Fruit fly (Drosophila melanogaster) whole organism, prepupa: ENCODE data around the gene drongo.
A peak's percentile ranks its signal among the peaks of the same experiment; 100 is the strongest.

Experiments
- Blimp-1 ChIP-seq: fragments of 200-800 bp; sonication (Bioruptor generic); optimal IDR thresholded peaks from 3 replicates; lab custom pipeline; 2017; ENCODE audit warnings: missing biosample characterization, missing genetic modification characterization, mild to moderate bottlenecking, moderate library complexity, missing genetic modification reagents
- CG10631 ChIP-seq: fragments of 200-800 bp; sonication (Bioruptor generic); optimal IDR thresholded peaks from 2 replicates; lab custom pipeline; 2016; ENCODE audit warnings: missing biosample characterization, missing genetic modification characterization
- CG10669 ChIP-seq: fragments of 200-800 bp; sonication (Bioruptor generic); optimal IDR thresholded peaks from 3 replicates; lab custom pipeline; 2018; ENCODE audit warnings: missing biosample characterization, mild to moderate bottlenecking, missing genetic modification characterization, moderate library complexity
- CG11762 ChIP-seq: fragments of 200-800 bp; sonication (Bioruptor generic); optimal IDR thresholded peaks from 3 replicates; lab custom pipeline; 2016; ENCODE audit warnings: missing biosample characterization, missing genetic modification characterization; ENCODE audit not compliant: insufficient read depth
- CG11902 ChIP-seq: fragments of 200-800 bp; sonication (Bioruptor generic); optimal IDR thresholded peaks from 3 replicates; lab custom pipeline; 2016; ENCODE audit warnings: missing biosample characterization, missing genetic modification characterization
- CG1621 ChIP-seq: fragments of 200-800 bp; sonication (Bioruptor generic); optimal IDR thresholded peaks from 3 replicates; lab custom pipeline; 2018; ENCODE audit warnings: missing biosample characterization, mild to moderate bottlenecking, missing genetic modification characterization
- CG3032 ChIP-seq: fragments of 200-800 bp; optimal IDR thresholded peaks from 2 replicates; lab custom pipeline; 2019; ENCODE audit warnings: missing biosample characterization, mild to moderate bottlenecking, missing genetic modification characterization, moderate library complexity
- CG31627 ChIP-seq: fragments of 200-800 bp; sonication (Bioruptor generic); optimal IDR thresholded peaks from 3 replicates; lab custom pipeline; 2016; ENCODE audit warnings: missing biosample characterization, missing genetic modification characterization
- CG32006 ChIP-seq: fragments of 200-800 bp; sonication (Bioruptor generic); optimal IDR thresholded peaks from 3 replicates; lab custom pipeline; 2017; ENCODE audit warnings: missing biosample characterization, mild to moderate bottlenecking, missing genetic modification characterization
- CG34406 ChIP-seq: fragments of 200-800 bp; sonication (Bioruptor generic); optimal IDR thresholded peaks from 3 replicates; lab custom pipeline; 2016; ENCODE audit warnings: missing biosample characterization, missing genetic modification characterization
- CG4318 ChIP-seq: fragments of 200-800 bp; sonication (Bioruptor generic); optimal IDR thresholded peaks from 3 replicates; lab custom pipeline; 2017; ENCODE audit warnings: missing biosample characterization, mild to moderate bottlenecking, missing genetic modification characterization
- CG6276 ChIP-seq: fragments of 200-800 bp; sonication (Bioruptor generic); optimal IDR thresholded peaks from 2 replicates; lab custom pipeline; 2017; ENCODE audit warnings: missing biosample characterization, mild to moderate bottlenecking, missing genetic modification characterization
- CG6792 ChIP-seq: fragments of 200-800 bp; sonication (Bioruptor generic); optimal IDR thresholded peaks from 3 replicates; lab custom pipeline; 2016; ENCODE audit warnings: missing biosample characterization, missing genetic modification characterization
- CG6854 ChIP-seq: fragments of 200-800 bp; sonication (Bioruptor generic); optimal IDR thresholded peaks from 2 replicates; lab custom pipeline; 2017; ENCODE audit warnings: missing biosample characterization, mild to moderate bottlenecking, missing genetic modification characterization
- CG7368 ChIP-seq: fragments of 200-800 bp; sonication (Bioruptor generic); optimal IDR thresholded peaks from 3 replicates; lab custom pipeline; 2016; ENCODE audit warnings: missing biosample characterization, missing genetic modification characterization
- CG8119 ChIP-seq: fragments of 200-800 bp; sonication (Bioruptor generic); IDR thresholded peaks from 3 replicates; pipeline ENCODE4 v1.3.6; 2022; ENCODE audit warnings: missing biosample characterization, missing genetic modification characterization
- CG8319 ChIP-seq: fragments of 200-800 bp; sonication (Bioruptor generic); optimal IDR thresholded peaks from 3 replicates; lab custom pipeline; 2016; ENCODE audit warnings: missing biosample characterization, missing genetic modification characterization
- CG8632 ChIP-seq: fragments of 200-800 bp; sonication (Bioruptor generic); optimal IDR thresholded peaks from 3 replicates; lab custom pipeline; 2016; ENCODE audit warnings: missing biosample characterization, missing genetic modification characterization
- CG9139 ChIP-seq: fragments of 200-800 bp; sonication (Bioruptor generic); optimal IDR thresholded peaks from 3 replicates; lab custom pipeline; 2017; ENCODE audit warnings: missing biosample characterization, mild to moderate bottlenecking, missing genetic modification characterization
- Eip75B ChIP-seq: fragments of 200-800 bp; sonication (Bioruptor generic); optimal IDR thresholded peaks from 3 replicates; lab custom pipeline; 2016; ENCODE audit warnings: missing biosample characterization, missing genetic modification characterization
- Eip93F ChIP-seq: fragments of 200-800 bp; sonication (Bioruptor generic); optimal IDR thresholded peaks from 2 replicates; lab custom pipeline; 2016; ENCODE audit warnings: missing biosample characterization, mild to moderate bottlenecking, missing genetic modification characterization
- Ets96B ChIP-seq: fragments of 200-800 bp; optimal IDR thresholded peaks from 2 replicates; lab custom pipeline; 2019; ENCODE audit warnings: missing biosample characterization, mild to moderate bottlenecking, missing genetic modification characterization, moderate library complexity
- Gug ChIP-seq: fragments of 200-800 bp; sonication (Bioruptor generic); IDR thresholded peaks from 2 replicates; pipeline ENCODE4 v1.3.6; 2022; ENCODE audit warnings: missing biosample characterization, missing genetic modification characterization
- Hr38 ChIP-seq: sonication (Bioruptor generic); optimal IDR thresholded peaks from 2 replicates; lab custom pipeline; 2016; ENCODE audit warnings: missing biosample characterization, missing genetic modification characterization
- Hr4 ChIP-seq: fragments of 200-800 bp; sonication (Bioruptor generic); optimal IDR thresholded peaks from 3 replicates; lab custom pipeline; 2016; ENCODE audit warnings: missing biosample characterization, missing genetic modification characterization
- Lpt ChIP-seq: fragments of 200-800 bp; sonication (Bioruptor generic); optimal IDR thresholded peaks from 3 replicates; lab custom pipeline; 2016; ENCODE audit warnings: missing biosample characterization, missing genetic modification characterization
- Met ChIP-seq: fragments of 200-800 bp; sonication (Bioruptor generic); optimal IDR thresholded peaks from 3 replicates; lab custom pipeline; 2016; ENCODE audit warnings: missing biosample characterization, missing genetic modification characterization
- OdsH ChIP-seq: fragments of 200-800 bp; sonication (Bioruptor generic); optimal IDR thresholded peaks from 3 replicates; lab custom pipeline; 2016; ENCODE audit warnings: missing biosample characterization, missing genetic modification characterization
- Smox ChIP-seq: fragments of 200-800 bp; sonication (Bioruptor generic); optimal IDR thresholded peaks from 3 replicates; lab custom pipeline; 2016; ENCODE audit warnings: missing biosample characterization, missing genetic modification characterization
- Sox102F ChIP-seq: fragments of 200-800 bp; sonication (Bioruptor generic); optimal IDR thresholded peaks from 2 replicates; lab custom pipeline; 2016; ENCODE audit warnings: missing biosample characterization, mild to moderate bottlenecking, missing genetic modification characterization
- Sox14 ChIP-seq: fragments of 200-800 bp; sonication (Bioruptor generic); optimal IDR thresholded peaks from 3 replicates; lab custom pipeline; 2016; ENCODE audit warnings: missing biosample characterization, missing genetic modification characterization
- Sox15 ChIP-seq: fragments of 200-800 bp; sonication (Bioruptor generic); optimal IDR thresholded peaks from 3 replicates; lab custom pipeline; 2016; ENCODE audit warnings: missing biosample characterization, missing genetic modification characterization
- achi ChIP-seq: fragments of 200-800 bp; sonication (Bioruptor generic); optimal IDR thresholded peaks from 3 replicates; lab custom pipeline; 2016; ENCODE audit warnings: missing biosample characterization, missing genetic modification characterization
- acj6 ChIP-seq: fragments of 200-800 bp; sonication (Bioruptor generic); optimal IDR thresholded peaks from 3 replicates; lab custom pipeline; 2016; ENCODE audit warnings: missing biosample characterization, missing genetic modification characterization
- cyc ChIP-seq: fragments of 200-800 bp; sonication (Bioruptor generic); optimal IDR thresholded peaks from 3 replicates; lab custom pipeline; 2016; ENCODE audit warnings: missing biosample characterization, missing genetic modification characterization
- dac ChIP-seq: fragments of 200-800 bp; sonication (Bioruptor generic); optimal IDR thresholded peaks from 2 replicates; lab custom pipeline; 2017; ENCODE audit warnings: missing biosample characterization, mild to moderate bottlenecking, missing genetic modification characterization
- eg ChIP-seq: fragments of 200-800 bp; sonication (Bioruptor generic); IDR thresholded peaks from 3 replicates; pipeline ENCODE4 v1.3.6; 2022; ENCODE audit warnings: missing biosample characterization, missing genetic modification characterization
- esn ChIP-seq: fragments of 200-800 bp; sonication (Bioruptor generic); optimal IDR thresholded peaks from 2 replicates; lab custom pipeline; 2016; ENCODE audit warnings: missing biosample characterization, mild to moderate bottlenecking, missing genetic modification characterization, moderate library complexity
- fd59A ChIP-seq: fragments of 200-800 bp; sonication (Bioruptor generic); optimal IDR thresholded peaks from 2 replicates; lab custom pipeline; 2017; ENCODE audit warnings: missing biosample characterization, mild to moderate bottlenecking, missing genetic modification characterization, missing genetic modification reagents
- fd85E ChIP-seq: fragments of 200-800 bp; sonication (Bioruptor generic); optimal IDR thresholded peaks from 3 replicates; lab custom pipeline; 2016; ENCODE audit warnings: missing biosample characterization, missing genetic modification characterization
- net ChIP-seq: fragments of 200-800 bp; sonication (Bioruptor generic); optimal IDR thresholded peaks from 3 replicates; lab custom pipeline; 2016; ENCODE audit warnings: missing biosample characterization, missing genetic modification characterization
- salr ChIP-seq, 2 experiments: fragments of 200-800 bp; sonication (Bioruptor generic); optimal IDR thresholded peaks; 3 replicates each; lab custom pipeline; 2016 to 2018; ENCODE audit warnings: missing biosample characterization in 2 of 2, missing genetic modification characterization in 2 of 2, mild to moderate bottlenecking in 1 of 2
- spab ChIP-seq: fragments of 200-800 bp; sonication (Bioruptor generic); optimal IDR thresholded peaks from 2 replicates; lab custom pipeline; 2017; ENCODE audit warnings: missing biosample characterization, mild to moderate bottlenecking, missing genetic modification characterization, missing genetic modification reagents
- ss ChIP-seq, 2 experiments: fragments of 200-800 bp; sonication (Bioruptor generic); optimal IDR thresholded peaks; 2 replicates in 1 of 2; 3 replicates in 1 of 2; lab custom pipeline; 2017 to 2018; ENCODE audit warnings: mild to moderate bottlenecking in 2 of 2, missing biosample characterization in 2 of 2, missing genetic modification characterization in 2 of 2, moderate library complexity in 1 of 2
- topi ChIP-seq: fragments of 200-800 bp; sonication (Bioruptor generic); optimal IDR thresholded peaks from 3 replicates; lab custom pipeline; 2016; ENCODE audit warnings: missing biosample characterization, missing genetic modification characterization
- vri ChIP-seq: fragments of 200-800 bp; sonication (Bioruptor generic); optimal IDR thresholded peaks from 3 replicates; lab custom pipeline; 2016; ENCODE audit warnings: missing biosample characterization, mild to moderate bottlenecking, missing genetic modification characterization

The drongo gene

DNA sequence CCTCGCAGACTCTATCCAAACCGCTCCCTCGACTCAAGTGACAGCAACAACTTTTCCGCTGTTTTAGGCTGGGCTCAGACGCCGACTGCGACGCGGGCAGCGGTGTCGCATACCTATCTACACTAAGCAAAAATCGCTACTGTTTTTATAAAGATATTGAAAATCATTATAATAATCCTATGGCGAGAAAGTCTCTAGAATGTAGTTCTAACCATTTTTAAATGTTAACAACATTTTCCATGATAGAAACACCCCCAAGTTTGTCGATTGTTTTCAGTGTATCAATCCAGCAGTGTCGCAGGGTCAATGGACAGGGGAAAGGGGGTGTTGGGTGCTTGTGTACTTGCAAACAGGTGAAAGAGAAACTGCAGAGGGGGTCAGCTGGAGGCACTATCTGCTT, 15.0 kb upstream of the drongo start (continued):
- TF ChIP-seq Sox14 = peak; percentile 97
- TF ChIP-seq fd59A (GFP tag; lab: Kevin White, UChicago) = peak; percentile 92
- peak; percentile 95 for TF ChIP-seq CG3032 (tag; lab: Kevin White, UChicago)
- peak; percentile 93 to 95 for TF ChIP-seq salr (GFP tag; optimal IDR thresholded peaks at IDR 0.05; lab: Kevin White, UChicago)
- TF ChIP-seq ss (GFP tag; optimal IDR thresholded peaks at IDR 0.05; lab: Kevin White, UChicago) = peak; percentile 87 to 93
- TF ChIP-seq CG6854 (GFP tag; lab: Kevin White, UChicago) = peak; percentile 88
- TF ChIP-seq topi (GFP tag; lab: Kevin White, UChicago) = peak; percentile 97
- TF ChIP-seq CG11902 (GFP tag; lab: Kevin White, UChicago) = peak; percentile 97
- peak; percentile 96 for TF ChIP-seq Sox102F (GFP tag; lab: Kevin White, UChicago)
- peak; percentile 98 for TF ChIP-seq acj6
- TF ChIP-seq Blimp-1 = peak; percentile 90
- peak; percentile 88 for TF ChIP-seq CG9139 (GFP tag; lab: Kevin White, UChicago)
- TF ChIP-seq dac (GFP tag; lab: Kevin White, UChicago) = peak; percentile 89
- TF ChIP-seq CG10669 (GFP tag; lab: Kevin White, UChicago) = peak; percentile 93
- peak; percentile 98 for TF ChIP-seq Hr4 (GFP tag; lab: Kevin White, UChicago)
- TF ChIP-seq CG4318 (GFP tag; lab: Kevin White, UChicago) = peak; percentile 95
- peak; percentile 98 for TF ChIP-seq CG31627
- TF ChIP-seq CG34406 (GFP tag; lab: Kevin White, UChicago) = peak; percentile 97
- peak; percentile 72 for TF ChIP-seq Hr38
- TF ChIP-seq achi (GFP tag; lab: Kevin White, UChicago) = peak; percentile 97
- TF ChIP-seq Met = peak; percentile 98
- TF ChIP-seq Sox15 (GFP tag; lab: Kevin White, UChicago) = peak; percentile 97
- peak; percentile 97 for TF ChIP-seq cyc (GFP tag; lab: Kevin White, UChicago)
- TF ChIP-seq CG1621 = peak; percentile 94
- peak; percentile 98 for TF ChIP-seq esn (GFP tag; lab: Kevin White, UChicago)
- TF ChIP-seq Gug (GFP tag; lab: Robert Waterston, UW) = peak; percentile 94

dm6 chr2L:859897-860296, 9.0 kb upstream of the drongo start, which contains the start of gene CG13950:
Gene CG13950, plus strand, starts transcription at chr2L:860197.
- no peak for TF ChIP-seq CG32006 (GFP tag; lab: Kevin White, UChicago)
- TF ChIP-seq CG3032 (tag; lab: Kevin White, UChicago) = no peak
- no peak for TF ChIP-seq Blimp-1
- no peak for TF ChIP-seq Smox (GFP tag; lab: Kevin White, UChicago)
- no peak for TF ChIP-seq salr (GFP tag; optimal IDR thresholded peaks at IDR 0.05; lab: Kevin White, UChicago)
- no peak for TF ChIP-seq CG8119 (GFP tag; lab: Robert Waterston, UW)
- no peak for TF ChIP-seq CG11762
- TF ChIP-seq net (GFP tag; lab: Kevin White, UChicago) = no peak
- TF ChIP-seq Eip93F (GFP tag; lab: Kevin White, UChicago) = no peak
- TF ChIP-seq CG9139 (GFP tag; lab: Kevin White, UChicago) = no peak
- TF ChIP-seq Hr38 = no peak
- no peak for TF ChIP-seq Sox15 (GFP tag; lab: Kevin White, UChicago)
- TF ChIP-seq Sox102F (GFP tag; lab: Kevin White, UChicago) = no peak
- TF ChIP-seq CG4318 (GFP tag; lab: Kevin White, UChicago) = no peak
- TF ChIP-seq Ets96B (tag; lab: Kevin White, UChicago) = no peak

DNA sequence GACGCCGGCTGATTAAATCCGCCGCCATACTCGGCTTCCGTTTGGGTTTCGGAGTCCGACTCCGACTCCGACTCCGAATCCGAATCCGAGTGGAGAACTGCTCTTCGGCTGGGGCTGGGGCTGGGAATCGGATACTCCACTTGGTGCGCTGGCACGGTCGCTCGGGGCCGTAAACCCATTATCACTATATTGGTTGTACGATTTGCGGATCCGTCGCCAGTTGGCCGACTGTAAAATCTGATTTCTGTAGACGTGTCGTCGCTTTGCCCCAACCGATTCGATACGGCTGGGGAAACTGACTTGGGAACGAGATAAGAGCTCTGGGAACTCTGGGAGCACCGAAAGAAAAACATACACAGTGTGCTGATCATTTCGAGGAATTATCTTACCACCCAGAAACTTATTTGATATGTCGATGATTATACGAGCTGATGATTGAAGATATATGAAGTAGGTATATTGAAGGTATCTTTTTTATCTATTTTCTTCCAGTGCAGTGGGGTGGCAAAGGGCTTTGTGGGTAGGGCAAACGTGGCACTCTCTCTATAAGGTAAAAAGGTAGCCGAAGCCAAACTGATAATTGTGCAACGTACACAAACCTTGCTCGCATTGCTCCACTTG, 7.1 kb upstream of the drongo start:
- TF ChIP-seq CG7368 (peak; percentile 14), CG32006 (GFP tag; lab: Kevin White, UChicago) (no peak), OdsH (GFP tag; lab: Kevin White, UChicago) (peak; percentile 56), CG8319 (GFP tag; lab: Kevin White, UChicago) (no peak), CG6792 (peak; percentile 40), Lpt (GFP tag; lab: Kevin White, UChicago) (no peak), cyc (GFP tag; lab: Kevin White, UChicago) (no peak), fd85E (GFP tag; lab: Kevin White, UChicago) (no peak), spab (GFP tag; lab: Kevin White, UChicago) (no peak), CG31627 (peak; percentile 43), Eip75B (peak; percentile 39), Sox15 (GFP tag; lab: Kevin White, UChicago) (no peak), Eip93F (GFP tag; lab: Kevin White, UChicago) (no peak), Met (peak; percentile 7), CG6276 (no peak), Hr4 (GFP tag; lab: Kevin White, UChicago) (no peak), dac (GFP tag; lab: Kevin White, UChicago) (no peak), Hr38 (no peak), vri (GFP tag; lab: Kevin White, UChicago) (peak; percentile 45), CG8632 (no peak), eg (GFP tag; lab: Robert Waterston, UW) (0 out of 3 replicates have a peak, but pooled peaks have one; percentile 34), CG10631 (GFP tag; lab: Kevin White, UChicago) (peak; percentile 13)
